Fruit fly (Drosophila melanogaster): Measurements from ENCODE around the gene Rok.

dm6 chrX:16660632-16661031, 23.4 kb upstream of the Rok start:
- TF ChIP-seq CTCF (optimal IDR thresholded peaks at IDR 0.05), result no peak
- TF ChIP-seq CG8478 (optimal IDR thresholded peaks at IDR 0.05), result no peak

Measured in S2 (cell line).